Fruit fly (Drosophila melanogaster) whole organism, prepupa: Measurements from ENCODE around the gene Fbp1.
A peak's percentile ranks its signal among the peaks of the same experiment; 100 is the strongest.

Experiments used
- Blimp-1 ChIP-seq: fragments of 200-800 bp; sonication (Bioruptor generic); optimal IDR thresholded peaks from 3 replicates; lab custom pipeline; 2017; ENCODE audit warnings: missing biosample characterization, missing genetic modification characterization, mild to moderate bottlenecking, moderate library complexity, missing genetic modification reagents
- CG3919 ChIP-seq: fragments of 200-800 bp; sonication (Bioruptor generic); optimal IDR thresholded peaks from 3 replicates; lab custom pipeline; 2016; ENCODE audit warnings: missing biosample characterization, missing genetic modification characterization
- CG6276 ChIP-seq: fragments of 200-800 bp; sonication (Bioruptor generic); optimal IDR thresholded peaks from 2 replicates; lab custom pipeline; 2017; ENCODE audit warnings: missing biosample characterization, mild to moderate bottlenecking, missing genetic modification characterization
- Met ChIP-seq: fragments of 200-800 bp; sonication (Bioruptor generic); optimal IDR thresholded peaks from 3 replicates; lab custom pipeline; 2016; ENCODE audit warnings: missing biosample characterization, missing genetic modification characterization
- Smox ChIP-seq: fragments of 200-800 bp; sonication (Bioruptor generic); optimal IDR thresholded peaks from 3 replicates; lab custom pipeline; 2016; ENCODE audit warnings: missing biosample characterization, missing genetic modification characterization
- dsx ChIP-seq: fragments of 200-800 bp; optimal IDR thresholded peaks from 3 replicates; lab custom pipeline; 2019; ENCODE audit warnings: missing biosample characterization, mild to moderate bottlenecking, missing genetic modification characterization, moderate library complexity; ENCODE audit not compliant: poor library complexity, severe bottlenecking
- eg ChIP-seq: fragments of 200-800 bp; sonication (Bioruptor generic); IDR thresholded peaks from 3 replicates; pipeline ENCODE4 v1.3.6; 2022; ENCODE audit warnings: missing biosample characterization, missing genetic modification characterization
- salr ChIP-seq, 2 experiments: fragments of 200-800 bp; sonication (Bioruptor generic); optimal IDR thresholded peaks; 3 replicates each; lab custom pipeline; 2016 to 2018; ENCODE audit warnings: missing biosample characterization in 2 of 2, missing genetic modification characterization in 2 of 2, mild to moderate bottlenecking in 1 of 2
- spab ChIP-seq: fragments of 200-800 bp; sonication (Bioruptor generic); optimal IDR thresholded peaks from 2 replicates; lab custom pipeline; 2017; ENCODE audit warnings: missing biosample characterization, mild to moderate bottlenecking, missing genetic modification characterization, missing genetic modification reagents

DNA sequence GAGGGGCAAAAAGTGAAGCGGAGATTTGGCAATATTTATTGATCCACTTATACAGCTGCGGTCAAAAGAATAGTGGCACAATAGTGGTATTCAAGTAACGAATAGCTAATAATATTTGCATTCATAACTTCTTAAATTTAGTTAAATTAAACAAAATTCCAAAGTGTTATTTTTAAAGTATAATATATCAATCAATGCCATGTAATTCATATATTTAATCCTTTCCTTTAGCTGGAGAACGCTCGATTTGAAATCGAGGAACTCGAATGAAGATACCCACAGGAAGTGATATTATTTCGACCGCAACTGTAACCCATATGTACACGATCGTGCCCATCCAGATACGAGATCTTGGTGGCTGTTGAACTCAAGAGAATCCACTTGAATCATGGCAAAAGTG is 18.6 kb downstream of the Fbp1 start:
- TF ChIP-seq CG3919 (GFP tag; lab: Kevin White, UChicago) = no peak
- TF ChIP-seq Smox (GFP tag; lab: Kevin White, UChicago) = no peak
- TF ChIP-seq eg = no peak
- no peak for TF ChIP-seq dsx
- no peak for TF ChIP-seq salr (GFP tag; optimal IDR thresholded peaks at IDR 0.05; lab: Kevin White, UChicago)
- no peak for TF ChIP-seq CG6276 (GFP tag; lab: Kevin White, UChicago)
- TF ChIP-seq Blimp-1 (GFP tag; lab: Kevin White, UChicago) = no peak
- no peak for TF ChIP-seq spab (GFP tag; lab: Kevin White, UChicago)
- peak; percentile 11 for TF ChIP-seq Met
